Fruit fly (Drosophila melanogaster) whole organism, wandering third instar larva: ENCODE data around the gene CG12402.

Experiments used
- CG9705 ChIP-seq: fragments of 200-800 bp; sonication (Bioruptor generic); optimal IDR thresholded peaks from 2 replicates; lab custom pipeline; 2018; ENCODE audit warnings: missing biosample characterization, mild to moderate bottlenecking, missing genetic modification characterization
- CrebA ChIP-seq: fragments of 200-800 bp; sonication (Bioruptor generic); optimal IDR thresholded peaks from 2 replicates; lab custom pipeline; 2016; ENCODE audit warnings: missing biosample characterization, mild to moderate bottlenecking, missing genetic modification characterization, borderline replicate concordance
- Hr83 ChIP-seq: fragments of 200-300 bp; sonication (Bioruptor generic); optimal IDR thresholded peaks from 2 replicates; lab custom pipeline; 2016; ENCODE audit warnings: missing biosample characterization, mild to moderate bottlenecking, missing genetic modification characterization, moderate library complexity; ENCODE audit not compliant: poor library complexity, severe bottlenecking
- Myc ChIP-seq: fragments of >200 bp; optimal IDR thresholded peaks from 2 replicates; lab custom pipeline; 2017
- OdsH ChIP-seq: fragments of 200-800 bp; sonication (Bioruptor generic); optimal IDR thresholded peaks from 2 replicates; lab custom pipeline; 2016; ENCODE audit warnings: missing biosample characterization, mild to moderate bottlenecking, missing genetic modification characterization
- Sp1 ChIP-seq: fragments of 200-800 bp; sonication (Bioruptor generic); optimal IDR thresholded peaks from 3 replicates; lab custom pipeline; 2019; ENCODE audit warnings: missing biosample characterization, mild to moderate bottlenecking, missing genetic modification characterization, moderate library complexity
- br ChIP-seq: fragments of 200-800 bp; sonication (Bioruptor generic); optimal IDR thresholded peaks from 2 replicates; lab custom pipeline; 2016; ENCODE audit warnings: missing biosample characterization, missing genetic modification characterization

DNA sequence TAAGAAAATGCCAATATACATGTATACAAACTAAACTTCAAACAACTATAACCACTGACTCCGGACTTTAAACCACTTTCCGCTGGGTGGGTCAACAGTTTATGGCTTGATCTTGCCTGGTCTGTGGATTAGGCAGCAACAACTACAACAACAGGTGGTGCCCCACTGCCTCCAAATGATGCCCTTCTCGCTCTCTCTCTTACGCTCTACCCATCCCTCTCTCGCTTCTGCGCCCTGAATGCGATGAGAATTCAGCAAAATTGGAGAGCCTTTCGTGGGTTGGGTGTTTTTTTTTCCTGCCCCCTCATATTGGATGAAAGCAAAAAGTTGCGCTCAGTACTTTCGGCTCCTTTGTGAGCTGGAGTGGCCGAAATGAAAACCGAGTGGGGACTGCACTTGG, 32.8 kb upstream of the CG12402 start:
- TF ChIP-seq OdsH (no peak), Sp1 (GFP tag; lab: Kevin White, UChicago) (no peak), CrebA (no peak), Myc (lab: Kevin White, UChicago) (no peak), CG9705 (GFP tag; lab: Kevin White, UChicago) (no peak), br (GFP tag; lab: Kevin White, UChicago) (no peak), Hr83 (GFP tag; lab: Kevin White, UChicago) (no peak)
